Fruit fly (Drosophila melanogaster) whole organism, embryonic: ENCODE results near the gene Frmd5.

Experiments used
- B-H1 ChIP-seq: fragments of 200-800 bp; sonication (Bioruptor generic); IDR thresholded peaks from 3 replicates; pipeline ENCODE4 v1.3.6; 2022; ENCODE audit warnings: missing biosample characterization, missing genetic modification characterization
- B-H2 ChIP-seq: fragments of 200-800 bp; sonication (Bioruptor generic); optimal IDR thresholded peaks from 2 replicates; lab custom pipeline; 2018; ENCODE audit warnings: missing biosample characterization, mild to moderate bottlenecking, missing genetic modification characterization
- CG10147 ChIP-seq: fragments of 200-800 bp; sonication (Bioruptor generic); optimal IDR thresholded peaks from 2 replicates; lab custom pipeline; 2019; ENCODE audit warnings: missing biosample characterization, mild to moderate bottlenecking, missing genetic modification characterization, moderate library complexity
- CG1024 ChIP-seq: fragments of 200-800 bp; sonication (Bioruptor generic); IDR thresholded peaks from 2 replicates; pipeline ENCODE4 v1.3.6; 2022; ENCODE audit warnings: missing biosample characterization, missing genetic modification characterization
- CG10565 ChIP-seq: fragments of 200-800 bp; sonication (Bioruptor generic); optimal IDR thresholded peaks from 3 replicates; lab custom pipeline; 2016; ENCODE audit warnings: missing biosample characterization, mild to moderate bottlenecking, missing genetic modification characterization
- CG11085 ChIP-seq: fragments of 200-800 bp; sonication (Bioruptor generic); IDR thresholded peaks from 2 replicates; pipeline ENCODE4 v1.3.6; 2022; ENCODE audit warnings: missing biosample characterization, missing genetic modification characterization
- CG12659 ChIP-seq: fragments of 200-800 bp; sonication (Bioruptor generic); optimal IDR thresholded peaks from 3 replicates; lab custom pipeline; 2017; ENCODE audit warnings: mild to moderate bottlenecking, missing biosample characterization, missing genetic modification reagents, missing genetic modification characterization
- CG12744 ChIP-seq: fragments of 200-800 bp; sonication (Bioruptor generic); optimal IDR thresholded peaks from 2 replicates; lab custom pipeline; 2016; ENCODE audit warnings: missing biosample characterization, missing genetic modification characterization
- CG12942 ChIP-seq: fragments of 200-800 bp; sonication (Bioruptor generic); optimal IDR thresholded peaks from 3 replicates; lab custom pipeline; 2016; ENCODE audit warnings: missing biosample characterization, missing genetic modification characterization
- CG13123 ChIP-seq: fragments of 200-800 bp; sonication (Bioruptor generic); optimal IDR thresholded peaks from 2 replicates; lab custom pipeline; 2016; ENCODE audit warnings: missing biosample characterization, missing genetic modification characterization
- CG13624 ChIP-seq: fragments of 200-800 bp; sonication (Bioruptor generic); optimal IDR thresholded peaks from 2 replicates; lab custom pipeline; 2016; ENCODE audit warnings: missing biosample characterization, missing genetic modification characterization
- CG14965 ChIP-seq: fragments of 200-800 bp; sonication (Bioruptor generic); optimal IDR thresholded peaks from 2 replicates; lab custom pipeline; 2016; ENCODE audit warnings: missing biosample characterization, missing genetic modification characterization, borderline replicate concordance
- CG16813 ChIP-seq: fragments of 200-800 bp; sonication (Bioruptor generic); IDR thresholded peaks from 3 replicates; pipeline ENCODE4 v1.3.6; 2022; ENCODE audit warnings: missing biosample characterization, missing genetic modification characterization; ENCODE audit not compliant: partially characterized antibody
- CG17186 ChIP-seq: fragments of 200-800 bp; sonication (Bioruptor generic); optimal IDR thresholded peaks from 3 replicates; lab custom pipeline; 2017; ENCODE audit warnings: missing biosample characterization, missing genetic modification reagents, missing genetic modification characterization
- CG17359 ChIP-seq: fragments of 200-800 bp; sonication (Bioruptor generic); optimal IDR thresholded peaks from 3 replicates; lab custom pipeline; 2018; ENCODE audit warnings: missing biosample characterization, mild to moderate bottlenecking, missing genetic modification characterization, moderate library complexity
- CG17385 ChIP-seq: fragments of 200-800 bp; sonication (Bioruptor generic); optimal IDR thresholded peaks from 3 replicates; lab custom pipeline; 2018; ENCODE audit warnings: missing biosample characterization, mild to moderate bottlenecking, missing genetic modification characterization
- CG18599 ChIP-seq: fragments of 200-800 bp; sonication (Bioruptor generic); optimal IDR thresholded peaks from 3 replicates; lab custom pipeline; 2017; ENCODE audit warnings: missing biosample characterization, missing genetic modification characterization, mild to moderate bottlenecking, moderate library complexity, missing genetic modification reagents
- CG3847 ChIP-seq: fragments of 200-800 bp; sonication (Bioruptor generic); IDR thresholded peaks from 2 replicates; pipeline ENCODE4 v1.3.6; 2022; ENCODE audit warnings: missing biosample characterization, missing genetic modification characterization
- CG4854 ChIP-seq: fragments of 200-800 bp; sonication (Bioruptor generic); optimal IDR thresholded peaks from 2 replicates; lab custom pipeline; 2016; ENCODE audit warnings: missing biosample characterization, missing genetic modification characterization, inconsistent platforms
- CG6854 ChIP-seq: fragments of 200-800 bp; sonication (Bioruptor generic); optimal IDR thresholded peaks from 3 replicates; lab custom pipeline; 2017; ENCODE audit warnings: missing biosample characterization, mild to moderate bottlenecking, missing genetic modification characterization
- CG7928 ChIP-seq: fragments of 200-800 bp; sonication (Bioruptor generic); optimal IDR thresholded peaks from 2 replicates; lab custom pipeline; 2017; ENCODE audit warnings: missing biosample characterization, mild to moderate bottlenecking, missing genetic modification characterization
- CG8478 ChIP-seq: fragments of >200 bp; optimal IDR thresholded peaks from 2 replicates; lab custom pipeline; 2018
- Elba2 ChIP-seq: fragments of 200-800 bp; sonication (Bioruptor generic); optimal IDR thresholded peaks from 3 replicates; lab custom pipeline; 2016; ENCODE audit warnings: missing biosample characterization, missing genetic modification characterization
- HHEX ChIP-seq: fragments of 200-800 bp; sonication (Bioruptor generic); optimal IDR thresholded peaks from 3 replicates; lab custom pipeline; 2017; ENCODE audit warnings: missing biosample characterization, mild to moderate bottlenecking, missing genetic modification characterization, missing genetic modification reagents
- Mad ChIP-seq: fragments of 200-800 bp; sonication (Bioruptor generic); optimal IDR thresholded peaks from 2 replicates; lab custom pipeline; 2016; ENCODE audit warnings: missing biosample characterization, missing genetic modification characterization
- Med ChIP-seq: fragments of 200-800 bp; sonication (Bioruptor generic); peaks from one replicate; lab custom pipeline; 2016; ENCODE audit warnings: missing biosample characterization, missing genetic modification characterization, mild to moderate bottlenecking, inconsistent platforms, moderate library complexity
- NC2β ChIP-seq: fragments of 200-800 bp; sonication (Bioruptor generic); optimal IDR thresholded peaks from 2 replicates; lab custom pipeline; 2016; ENCODE audit warnings: missing biosample characterization, missing genetic modification characterization
- Oli ChIP-seq: fragments of 200-800 bp; sonication (Bioruptor generic); optimal IDR thresholded peaks from 2 replicates; lab custom pipeline; 2018; ENCODE audit warnings: missing biosample characterization, mild to moderate bottlenecking, missing genetic modification characterization, moderate library complexity
- Opbp ChIP-seq: fragments of 200-800 bp; sonication (Bioruptor generic); IDR thresholded peaks from 3 replicates; pipeline ENCODE4 v1.3.6; 2022; ENCODE audit warnings: missing biosample characterization, missing genetic modification characterization; ENCODE audit not compliant: partially characterized antibody
- Optix ChIP-seq: fragments of 200-800 bp; sonication (Bioruptor generic); IDR thresholded peaks from 3 replicates; pipeline ENCODE4 v1.3.6; 2022; ENCODE audit warnings: missing biosample characterization, missing genetic modification characterization
- Pdp1 ChIP-seq, 2 experiments: fragments of 200-800 bp; sonication (Bioruptor generic); optimal IDR thresholded peaks; 3 replicates each; lab custom pipeline; 2016; ENCODE audit warnings: missing biosample characterization in 2 of 2, missing genetic modification characterization in 2 of 2, mild to moderate bottlenecking in 1 of 2, moderate library complexity in 1 of 2
- Rfx ChIP-seq: fragments of 200-800 bp; sonication (Bioruptor generic); IDR thresholded peaks from 2 replicates; pipeline ENCODE4 v1.3.6; 2022; ENCODE audit warnings: missing biosample characterization, missing genetic modification characterization
- Rx ChIP-seq: fragments of 200-800 bp; sonication (Bioruptor generic); IDR thresholded peaks from 2 replicates; pipeline ENCODE4 v1.3.6; 2022; ENCODE audit warnings: missing biosample characterization, missing genetic modification characterization
- Sox100B ChIP-seq: fragments of 200-800 bp; sonication (Bioruptor generic); optimal IDR thresholded peaks from 3 replicates; lab custom pipeline; 2018; ENCODE audit warnings: missing biosample characterization, mild to moderate bottlenecking, missing genetic modification characterization
- Spps ChIP-seq: fragments of 200-800 bp; sonication (Bioruptor generic); optimal IDR thresholded peaks from 2 replicates; lab custom pipeline; 2018; ENCODE audit warnings: missing biosample characterization, mild to moderate bottlenecking, missing genetic modification characterization
- Xrp1 ChIP-seq: fragments of 200-800 bp; sonication (Bioruptor generic); IDR thresholded peaks from 2 replicates; pipeline ENCODE4 v1.3.6; 2022; ENCODE audit warnings: missing biosample characterization, missing genetic modification characterization
- az2 ChIP-seq: fragments of 200-800 bp; sonication (Bioruptor generic); optimal IDR thresholded peaks from 3 replicates; lab custom pipeline; 2016; ENCODE audit warnings: missing biosample characterization, missing genetic modification characterization
- br ChIP-seq: fragments of >200 bp; optimal IDR thresholded peaks from 2 replicates; lab custom pipeline; 2017
- crol ChIP-seq: fragments of 200-800 bp; sonication (Bioruptor generic); IDR thresholded peaks from 2 replicates; pipeline ENCODE4 v1.3.6; 2022; ENCODE audit warnings: missing biosample characterization, missing genetic modification characterization
- dan ChIP-seq: fragments of 200-800 bp; sonication (Bioruptor generic); IDR thresholded peaks from 2 replicates; pipeline ENCODE4 v1.3.6; 2022; ENCODE audit warnings: missing biosample characterization, missing genetic modification characterization
- dati ChIP-seq: fragments of 200-800 bp; sonication (Bioruptor generic); IDR thresholded peaks from 2 replicates; pipeline ENCODE4 v1.3.6; 2022; ENCODE audit warnings: missing biosample characterization, missing genetic modification characterization
- disco-r ChIP-seq: fragments of 200-800 bp; sonication (Bioruptor generic); optimal IDR thresholded peaks from 2 replicates; lab custom pipeline; 2016; ENCODE audit warnings: missing biosample characterization, missing genetic modification characterization
- dmrt11E ChIP-seq: fragments of 200-800 bp; sonication (Bioruptor generic); optimal IDR thresholded peaks from 3 replicates; lab custom pipeline; 2018; ENCODE audit warnings: missing biosample characterization, mild to moderate bottlenecking, missing genetic modification characterization, moderate library complexity
- gem ChIP-seq: fragments of 200-800 bp; sonication (Bioruptor generic); optimal IDR thresholded peaks from 2 replicates; lab custom pipeline; 2019; ENCODE audit warnings: missing biosample characterization, mild to moderate bottlenecking, missing genetic modification characterization, moderate library complexity
- oc ChIP-seq: fragments of 200-800 bp; sonication (Bioruptor generic); optimal IDR thresholded peaks from 2 replicates; lab custom pipeline; 2018; ENCODE audit warnings: missing biosample characterization, mild to moderate bottlenecking, missing genetic modification characterization, moderate library complexity
- sc ChIP-seq, 3 experiments: fragments of >200 bp in 2 of 3; fragments of 200-800 bp in 1 of 3; sonication (Bioruptor generic) in 1 of 3; optimal IDR thresholded peaks; 2 replicates in 2 of 3; 3 replicates in 1 of 3; lab custom pipeline; 2017; ENCODE audit warnings: mild to moderate bottlenecking in 1 of 3, missing biosample characterization in 1 of 3, missing genetic modification characterization in 1 of 3, missing genetic modification reagents in 1 of 3
- toy ChIP-seq: fragments of 200-800 bp; sonication (Bioruptor generic); IDR thresholded peaks from 2 replicates; pipeline ENCODE4 v1.3.6; 2022; ENCODE audit warnings: missing biosample characterization, missing genetic modification characterization
- trem ChIP-seq: fragments of 200-800 bp; optimal IDR thresholded peaks from 3 replicates; lab custom pipeline; 2019; ENCODE audit warnings: missing biosample characterization, mild to moderate bottlenecking, missing genetic modification characterization, moderate library complexity
- vvl ChIP-seq: fragments of 200-800 bp; sonication (Bioruptor generic); IDR thresholded peaks from 2 replicates; pipeline ENCODE4 v1.3.6; 2022; ENCODE audit warnings: missing biosample characterization, missing genetic modification characterization
- zfh1 ChIP-seq: fragments of 200-800 bp; sonication (Bioruptor generic); IDR thresholded peaks from 3 replicates; pipeline ENCODE4 v1.3.6; 2022; ENCODE audit warnings: missing biosample characterization, missing genetic modification characterization

The Frmd5 gene

dm6 chr2L:10381890-10382450 is 37.7 kb downstream of the Frmd5 start, which contains the start of gene CG5096 (continued):
- TF ChIP-seq CG17186 (no peak), B-H2 (GFP tag; lab: Kevin White, UChicago) (peak; percentile 84), dati (GFP tag; lab: Robert Waterston, UW) (peak; percentile 63; the same call in 1 of the 2 replicates), CG13624 (GFP tag; lab: Kevin White, UChicago) (peak; percentile 79), az2 (peak; percentile 79), Rfx (GFP tag; lab: Robert Waterston, UW) (peak; percentile 93), Mad (GFP tag; lab: Kevin White, UChicago) (peak; percentile 47), dan (GFP tag; lab: Robert Waterston, UW) (no peak), Pdp1 (GFP tag; optimal IDR thresholded peaks at IDR 0.05; lab: Kevin White, UChicago) (peak; percentile 78 to 79), CG8478 (no peak), NC2β (GFP tag; lab: Kevin White, UChicago) (peak; percentile 19), Optix (GFP tag; lab: Robert Waterston, UW) (no peak), CG4854 (GFP tag; lab: Kevin White, UChicago) (peak; percentile 79), Med (peak; percentile 97), HHEX (GFP tag; lab: Kevin White, UChicago) (peak; percentile 90), B-H1 (GFP tag; lab: Robert Waterston, UW) (peak; percentile 85), Spps (tag; lab: Kevin White, UChicago) (peak; percentile 67), CG12942 (GFP tag; lab: Kevin White, UChicago) (peak; percentile 76), Opbp (no peak), CG12659 (GFP tag; lab: Kevin White, UChicago) (peak; percentile 90), CG16813 (no peak), CG6854 (GFP tag; lab: Kevin White, UChicago) (peak; percentile 89), CG14965 (GFP tag; lab: Kevin White, UChicago) (no peak), CG13123 (GFP tag; lab: Kevin White, UChicago) (peak; percentile 71), CG7928 (GFP tag; lab: Kevin White, UChicago) (peak; percentile 41), CG3847 (peak; percentile 82; the same call in 1 of the 2 replicates), Elba2 (GFP tag; lab: Kevin White, UChicago) (no peak), toy (GFP tag; lab: Robert Waterston, UW) (peak; percentile 74; the same call in 1 of the 2 replicates), gem (tag; lab: Kevin White, UChicago) (peak; percentile 93), CG17385 (peak; percentile 89), disco-r (GFP tag; lab: Kevin White, UChicago) (peak; percentile 59), Oli (tag; lab: Kevin White, UChicago) (peak; percentile 86), CG17359 (tag; lab: Kevin White, UChicago) (peak; percentile 94), CG1024 (GFP tag; lab: Robert Waterston, UW) (peak; percentile 70), Xrp1 (GFP tag; lab: Robert Waterston, UW) (peak; percentile 89), CG10147 (GFP tag; lab: Kevin White, UChicago) (peak; percentile 85), Rx (GFP tag; lab: Robert Waterston, UW) (no peak), Sox100B (GFP tag; lab: Kevin White, UChicago) (peak; percentile 83), sc (optimal IDR thresholded peaks at IDR 0.05; lab: Kevin White, UChicago) (no peak), sc (GFP tag; optimal IDR thresholded peaks at IDR 0.05; lab: Kevin White, UChicago) (peak; percentile 51), oc (tag; lab: Kevin White, UChicago) (no peak), CG12744 (peak; percentile 82), trem (tag; lab: Kevin White, UChicago) (peak; percentile 75), zfh1 (GFP tag; lab: Robert Waterston, UW) (peak; percentile 87), dmrt11E (tag; lab: Kevin White, UChicago) (peak; percentile 49), CG18599 (GFP tag; lab: Kevin White, UChicago) (peak; percentile 97), br (no peak), CG11085 (GFP tag; lab: Robert Waterston, UW) (peak; percentile 83), CG10565 (GFP tag; lab: Kevin White, UChicago) (no peak), vvl (GFP tag; lab: Robert Waterston, UW) (peak; percentile 94), crol (no peak)
